Worm (Caenorhabditis elegans) whole organism, young adult: ENCODE results near the gene mcm-2.

Experiments
- F33H1.4 ChIP-seq: fragments of 200-800 bp; sonication (Bioruptor generic); IDR thresholded peaks from 2 replicates; pipeline ENCODE4 v1.3.6; 2022; ENCODE audit warnings: missing genetic modification reagents, missing genetic modification characterization, missing compliant biosample characterization
- Y67H2A.10 ChIP-seq: fragments of 200-800 bp; sonication (Bioruptor generic); conservative IDR thresholded peaks from 2 replicates; pipeline ENCODE4 v1.3.6; 2022; ENCODE audit warnings: missing genetic modification reagents, missing genetic modification characterization, missing compliant biosample characterization
- akir-1 ChIP-seq: fragments of 200-800 bp; sonication (Bioruptor generic); optimal IDR thresholded peaks from 2 replicates; lab custom pipeline; 2018; ENCODE audit warnings: mild to moderate bottlenecking, missing genetic modification characterization, moderate library complexity, missing compliant biosample characterization
- ama-1 ChIP-seq, 3 experiments: fragments of 150-350 bp in 1 of 3; sonication (generic microtip) in 2 of 3; optimal IDR thresholded peaks; 2 replicates each; lab custom pipeline; 2014 to 2018; ENCODE audit warnings: missing biosample characterization in 2 of 3, missing genetic modification characterization in 2 of 3, missing genetic modification reagents in 2 of 3
- attf-5 ChIP-seq: fragments of 200-800 bp; sonication (Bioruptor generic); optimal IDR thresholded peaks from 2 replicates; lab custom pipeline; 2018; ENCODE audit warnings: mild to moderate bottlenecking, missing genetic modification characterization, missing compliant biosample characterization
- bed-1 ChIP-seq: fragments of 200-800 bp; sonication (Bioruptor generic); IDR thresholded peaks from 2 replicates; pipeline ENCODE4 v1.3.6; 2022; ENCODE audit warnings: missing genetic modification reagents, missing genetic modification characterization, missing compliant biosample characterization
- ccch-3 ChIP-seq: fragments of 200-800 bp; sonication (Bioruptor generic); optimal IDR thresholded peaks from 2 replicates; lab custom pipeline; 2018; ENCODE audit warnings: mild to moderate bottlenecking, missing genetic modification characterization, missing compliant biosample characterization
- cebp-1 ChIP-seq, 2 experiments: fragments of 200-800 bp in 1 of 2; sonication (Bioruptor generic) in 1 of 2; sonication (generic microtip) in 1 of 2; IDR thresholded peaks in 1 of 2; optimal IDR thresholded peaks in 1 of 2; 2 replicates each; pipeline versions ENCODE4 v1.3.6 to Lab custom; 2017 to 2022; ENCODE audit warnings: missing compliant biosample characterization in 2 of 2, missing genetic modification characterization in 2 of 2, mild to moderate bottlenecking in 1 of 2, missing genetic modification reagents in 1 of 2, moderate library complexity in 1 of 2
- cebp-2 ChIP-seq: fragments of 200-800 bp; sonication (Bioruptor generic); IDR thresholded peaks from 2 replicates; pipeline ENCODE4 v1.3.6; 2022; ENCODE audit warnings: missing genetic modification characterization, missing compliant biosample characterization
- ceh-100 ChIP-seq: fragments of 200-800 bp; sonication (Bioruptor generic); IDR thresholded peaks from 2 replicates; pipeline ENCODE4 v1.3.6; 2022; ENCODE audit warnings: missing genetic modification reagents, missing genetic modification characterization, missing compliant biosample characterization
- ceh-58 ChIP-seq: fragments of 200-800 bp; sonication (Bioruptor generic); IDR thresholded peaks from 2 replicates; pipeline ENCODE4 v1.3.6; 2022; ENCODE audit warnings: missing genetic modification characterization, missing compliant biosample characterization
- ceh-91 ChIP-seq: fragments of 200-800 bp; sonication (Bioruptor generic); IDR thresholded peaks from 2 replicates; pipeline ENCODE4 v1.3.6; 2022; ENCODE audit warnings: missing genetic modification reagents, missing genetic modification characterization, missing compliant biosample characterization
- chd-7 ChIP-seq: sonication (generic microtip); optimal IDR thresholded peaks from 2 replicates; lab custom pipeline; 2016; ENCODE audit warnings: mild to moderate bottlenecking, missing genetic modification characterization, moderate library complexity, missing compliant biosample characterization
- efl-1 ChIP-seq: fragments of 150-350 bp; optimal IDR thresholded peaks from 2 replicates; lab custom pipeline; 2014; ENCODE audit warnings: missing biosample characterization, missing genetic modification reagents, missing genetic modification characterization
- egrh-3 ChIP-seq: fragments of 200-800 bp; sonication (Bioruptor generic); IDR thresholded peaks from 2 replicates; pipeline ENCODE4 v1.3.6; 2022; ENCODE audit warnings: missing genetic modification reagents, missing genetic modification characterization, missing compliant biosample characterization
- hlh-12 ChIP-seq: sonication (generic microtip); optimal IDR thresholded peaks from 2 replicates; lab custom pipeline; 2016; ENCODE audit warnings: missing genetic modification characterization, missing compliant biosample characterization
- hmg-1.2 ChIP-seq: fragments of 200-800 bp; sonication (Bioruptor generic); IDR thresholded peaks from 2 replicates; pipeline ENCODE4 v1.3.6; 2022; ENCODE audit warnings: missing genetic modification reagents, missing genetic modification characterization, missing compliant biosample characterization
- hsf-1 ChIP-seq: fragments of 200-800 bp; sonication (Bioruptor generic); IDR thresholded peaks from 2 replicates; pipeline ENCODE4 v1.3.6; 2022; ENCODE audit warnings: missing genetic modification reagents, missing genetic modification characterization, missing compliant biosample characterization
- lsl-1 ChIP-seq: fragments of 200-800 bp; sonication (Bioruptor generic); optimal IDR thresholded peaks from 2 replicates; lab custom pipeline; 2018; ENCODE audit warnings: mild to moderate bottlenecking, missing genetic modification characterization, moderate library complexity, missing compliant biosample characterization
- madf-6 ChIP-seq: fragments of 200-800 bp; sonication (Bioruptor generic); IDR thresholded peaks from 2 replicates; pipeline ENCODE4 v1.3.6; 2022; ENCODE audit warnings: missing genetic modification reagents, missing genetic modification characterization, missing compliant biosample characterization
- madf-8 ChIP-seq: fragments of 200-800 bp; sonication (Bioruptor generic); conservative IDR thresholded peaks from 2 replicates; pipeline ENCODE4 v1.3.6; 2022; ENCODE audit warnings: missing genetic modification reagents, missing genetic modification characterization, missing compliant biosample characterization
- mxl-1 ChIP-seq: sonication (generic microtip); optimal IDR thresholded peaks from 2 replicates; lab custom pipeline; 2016; ENCODE audit warnings: missing genetic modification characterization, missing compliant biosample characterization
- nfya-1 ChIP-seq: sonication (generic microtip); optimal IDR thresholded peaks from 2 replicates; lab custom pipeline; 2017; ENCODE audit warnings: antibody characterized with exemption, missing compliant biosample characterization, missing genetic modification characterization, borderline replicate concordance; ENCODE audit not compliant: insufficient read depth
- nhr-27 ChIP-seq: fragments of 200-800 bp; sonication (Bioruptor generic); optimal IDR thresholded peaks from 2 replicates; lab custom pipeline; 2018; ENCODE audit warnings: mild to moderate bottlenecking, missing genetic modification characterization, moderate library complexity, missing compliant biosample characterization
- pha-4 ChIP-seq: fragments of 150-350 bp; sonication (generic microtip); optimal IDR thresholded peaks from 2 replicates; lab custom pipeline; 2014; ENCODE audit warnings: missing biosample characterization, missing genetic modification reagents, missing genetic modification characterization
- rcor-1 ChIP-seq: fragments of 200-800 bp; sonication (Bioruptor generic); IDR thresholded peaks from 2 replicates; pipeline ENCODE4 v1.3.6; 2022; ENCODE audit warnings: missing genetic modification reagents, missing genetic modification characterization, missing compliant biosample characterization
- rec-8 ChIP-seq, 2 experiments: sonication (generic microtip); optimal IDR thresholded peaks; 2 replicates each; lab custom pipeline; 2016; ENCODE audit warnings: mild to moderate bottlenecking in 2 of 2, missing genetic modification characterization in 2 of 2, missing genetic modification reagents in 2 of 2, missing genotype in 2 of 2, missing biosample characterization in 1 of 2, missing compliant biosample characterization in 1 of 2, moderate library complexity in 1 of 2
- snpc-4 ChIP-seq, 5 experiments: fragments of 150-350 bp in 1 of 5; sonication (generic microtip) in 4 of 5; optimal IDR thresholded peaks; 2 replicates each; lab custom pipeline; 2014 to 2018; ENCODE audit warnings: missing genetic modification characterization in 5 of 5, missing biosample characterization in 3 of 5, antibody characterized with exemption in 2 of 5, mild to moderate bottlenecking in 2 of 5, missing compliant biosample characterization in 2 of 5, missing genotype in 2 of 5, moderate library complexity in 2 of 5, missing genetic modification reagents in 1 of 5
- xnd-1 ChIP-seq: sonication (generic microtip); optimal IDR thresholded peaks from 2 replicates; lab custom pipeline; 2016; ENCODE audit warnings: missing genotype, missing genetic modification reagents, missing genetic modification characterization, missing compliant biosample characterization
- ztf-22 ChIP-seq: fragments of 200-800 bp; sonication (Bioruptor generic); optimal IDR thresholded peaks from 2 replicates; lab custom pipeline; 2018; ENCODE audit warnings: mild to moderate bottlenecking, missing genetic modification characterization, moderate library complexity, missing compliant biosample characterization
- ztf-26 ChIP-seq: sonication (generic microtip); optimal IDR thresholded peaks from 2 replicates; lab custom pipeline; 2017; ENCODE audit warnings: missing genetic modification characterization, missing compliant biosample characterization
- ztf-6 ChIP-seq: fragments of 200-800 bp; sonication (Bioruptor generic); IDR thresholded peaks from 2 replicates; pipeline ENCODE4 v1.3.6; 2022; ENCODE audit warnings: missing genetic modification reagents, missing genetic modification characterization, missing compliant biosample characterization

Gene mcm-2

ce11 chrII:12040167-12040566, 33.7 kb upstream of the mcm-2 start (continued):
- peak; percentile 30; the same call in 1 of the 2 replicates for TF ChIP-seq ceh-100 (GFP tag; lab: Robert Waterston, UW)
- TF ChIP-seq snpc-4 (GFP tag; optimal IDR thresholded peaks at IDR 0.05; lab: Kevin White, UChicago) = no peak
- peak in 2 of 4 experiments; percentile 5 to 47 for TF ChIP-seq snpc-4 (tag; optimal IDR thresholded peaks at IDR 0.05; lab: Kevin White, UChicago)
- no peak for TF ChIP-seq ztf-6
- peak; percentile 13; the same call in 1 of the 2 replicates for TF ChIP-seq egrh-3 (GFP tag; lab: Robert Waterston, UW)
- no peak for TF ChIP-seq Y67H2A.10 (GFP tag; lab: Robert Waterston, UW)
- peak; percentile 20 for TF ChIP-seq ztf-26
- no peak for TF ChIP-seq F33H1.4 (GFP tag; lab: Robert Waterston, UW)
- TF ChIP-seq, all 124 proteins: peak for 15

- TF ChIP-seq madf-8 (no peak), nfya-1 (no peak), akir-1 (no peak), hsf-1 (GFP tag; lab: Robert Waterston, UW) (no peak), hlh-12 (tag; lab: Kevin White, UChicago) (no peak), rec-8 (tag; optimal IDR thresholded peaks at IDR 0.05; lab: Kevin White, UChicago) (no peak), ceh-58 (no peak), ztf-22 (GFP tag; lab: Kevin White, UChicago) (no peak), bed-1 (no peak), chd-7 (no peak), ceh-91 (GFP tag; lab: Robert Waterston, UW) (no peak), rcor-1 (GFP tag; lab: Robert Waterston, UW) (no peak), hmg-1.2 (GFP tag; lab: Robert Waterston, UW) (no peak), pha-4 (tag; lab: Kevin White, UChicago) (no peak), attf-5 (no peak), cebp-2 (GFP tag; lab: Robert Waterston, UW) (no peak)
Observed at ce11 chrII:12039039-12039438, 32.6 kb upstream of the mcm-2 start, which contains the start of gene tpi-1. Gene tpi-1 (minus strand): TSS chrII:12039139.

- TF ChIP-seq ama-1 (optimal IDR thresholded peaks at IDR 0.05; lab: Kevin White, UChicago) (peak; percentile 32), ama-1 (GFP tag; optimal IDR thresholded peaks at IDR 0.05; lab: Kevin White, UChicago) (no peak), ccch-3 (GFP tag; lab: Kevin White, UChicago) (no peak), mxl-1 (tag; lab: Kevin White, UChicago) (no peak), cebp-1 (GFP tag; IDR thresholded peaks at IDR 0.05; lab: Robert Waterston, UW) (no peak), cebp-1 (tag; optimal IDR thresholded peaks at IDR 0.05; lab: Kevin White, UChicago) (peak; percentile 10)
Observed at ce11 chrII:12036516-12036915, 30.1 kb upstream of the mcm-2 start, which contains the start of gene cyn-16. Gene cyn-16 (minus strand): TSS chrII:12036742.

ce11 chrII:12036075-12036474, 29.6 kb upstream of the mcm-2 start:
- TF ChIP-seq F33H1.4 (GFP tag; lab: Robert Waterston, UW) = peak; percentile 55
- TF ChIP-seq lsl-1 = peak; percentile 82
- peak; percentile 46; the same call in 1 of the 2 replicates for TF ChIP-seq madf-6
- peak; percentile 56 for TF ChIP-seq xnd-1 (tag; lab: Kevin White, UChicago)
- TF ChIP-seq nhr-27 = no peak
- peak; percentile 20 for TF ChIP-seq efl-1
